Worm (Caenorhabditis elegans) whole organism, L4 larva: ENCODE results near the gene set-15.
"Not testable (repeated sequence)": the region's sequence is repeated elsewhere in the genome, so short reads cannot be mapped to it uniquely, and the experiment has no call there.

Experiments used
- T20F7.1 ChIP-seq: fragments of 200-800 bp; sonication (Bioruptor generic); optimal IDR thresholded peaks from 2 replicates; lab custom pipeline; 2018; ENCODE audit warnings: mild to moderate bottlenecking, missing genetic modification characterization, missing compliant biosample characterization
- Y105C5A.15 ChIP-seq: fragments of 200-800 bp; sonication (Bioruptor generic); IDR thresholded peaks from 2 replicates; pipeline ENCODE4 v1.3.6; 2022; ENCODE audit warnings: missing genetic modification characterization, missing compliant biosample characterization
- ZK337.2 ChIP-seq: fragments of 200-800 bp; sonication (Bioruptor generic); IDR thresholded peaks from 2 replicates; pipeline ENCODE4 v1.3.6; 2022; ENCODE audit warnings: missing genetic modification reagents, missing genetic modification characterization, missing compliant biosample characterization
- arid-1 ChIP-seq: fragments of 200-800 bp; sonication (Bioruptor generic); conservative IDR thresholded peaks from 2 replicates; pipeline ENCODE4 v1.3.6; 2022; ENCODE audit warnings: missing genetic modification reagents, missing genetic modification characterization, missing compliant biosample characterization
- ceh-32 ChIP-seq: sonication (generic microtip); optimal IDR thresholded peaks from 2 replicates; lab custom pipeline; 2016; ENCODE audit warnings: mild to moderate bottlenecking, missing genetic modification characterization, missing compliant biosample characterization; ENCODE audit not compliant: poor library complexity
- daf-16 ChIP-seq, 3 experiments: sonication (generic microtip); optimal IDR thresholded peaks; 2 replicates each; lab custom pipeline; 2016 to 2017; ENCODE audit warnings: missing genetic modification characterization in 3 of 3, missing genetic modification reagents in 3 of 3, mild to moderate bottlenecking in 2 of 3, missing compliant biosample characterization in 2 of 3, missing biosample characterization in 1 of 3, moderate library complexity in 1 of 3
- lin-15B ChIP-seq: fragments of 150-350 bp; sonication (generic microtip); optimal IDR thresholded peaks from 3 replicates; lab custom pipeline; 2014; ENCODE audit warnings: missing biosample characterization, missing genetic modification characterization
- lir-3 ChIP-seq: sonication (generic microtip); optimal IDR thresholded peaks from 2 replicates; lab custom pipeline; 2016; ENCODE audit warnings: mild to moderate bottlenecking, missing genetic modification characterization, missing compliant biosample characterization
- madf-9 ChIP-seq: fragments of 200-800 bp; sonication (Bioruptor generic); conservative IDR thresholded peaks from 2 replicates; pipeline ENCODE4 v1.3.6; 2022; ENCODE audit warnings: missing genetic modification reagents, missing genetic modification characterization, missing compliant biosample characterization
- mes-2 ChIP-seq: sonication (generic microtip); optimal IDR thresholded peaks from 2 replicates; lab custom pipeline; 2016; ENCODE audit warnings: missing genotype, mild to moderate bottlenecking, missing genetic modification characterization, missing compliant biosample characterization; ENCODE audit not compliant: poor library complexity, severe bottlenecking
- mxl-2 ChIP-seq: fragments of 200-800 bp; sonication (Bioruptor generic); conservative IDR thresholded peaks from 2 replicates; pipeline ENCODE4 v1.3.6; 2022; ENCODE audit warnings: missing genetic modification reagents, missing genetic modification characterization, missing compliant biosample characterization
- nhr-237 ChIP-seq: sonication (generic microtip); optimal IDR thresholded peaks from 2 replicates; lab custom pipeline; 2017; ENCODE audit warnings: missing biosample characterization, missing genetic modification characterization
- nhr-77 ChIP-seq: fragments of 150-350 bp; optimal IDR thresholded peaks from 2 replicates; lab custom pipeline; 2014; ENCODE audit warnings: missing biosample characterization, missing genetic modification characterization
- sdz-12 ChIP-seq: fragments of 200-800 bp; sonication (Bioruptor generic); optimal IDR thresholded peaks from 2 replicates; lab custom pipeline; 2018; ENCODE audit warnings: mild to moderate bottlenecking, missing genetic modification characterization, missing compliant biosample characterization
- unc-62 ChIP-seq, 3 experiments: fragments of 150-350 bp in 1 of 3; sonication (generic microtip); optimal IDR thresholded peaks in 2 of 3; peaks in 1 of 3; 1 replicate in 1 of 3; 2 replicates in 2 of 3; lab custom pipeline; 2014 to 2017; ENCODE audit warnings: missing biosample characterization in 3 of 3, missing genetic modification characterization in 3 of 3, missing genetic modification reagents in 3 of 3, missing genotype in 1 of 3
- zfp-3 ChIP-seq: fragments of 200-800 bp; sonication (Bioruptor generic); conservative IDR thresholded peaks from 2 replicates; pipeline ENCODE4 v1.3.6; 2022; ENCODE audit warnings: missing genetic modification reagents, missing genetic modification characterization, missing compliant biosample characterization

set-15 gene

ce11 chrIV:4727935-4728334, 52.1 kb downstream of the set-15 start (continued):
- TF ChIP-seq ceh-32 (tag; lab: Kevin White, UChicago), result peak; percentile 34
- peak; percentile 100 for TF ChIP-seq ZK337.2 (GFP tag; lab: Robert Waterston, UW)
- peak; percentile 31 to 83 for TF ChIP-seq daf-16 (GFP tag; optimal IDR thresholded peaks at IDR 0.05; lab: Kevin White, UChicago)
- TF ChIP-seq daf-16, unc-62 (tag; optimal IDR thresholded peaks at IDR 0.05; lab: Kevin White, UChicago): not testable (repeated sequence)
- peak; percentile 62 for TF ChIP-seq lin-15B (tag; lab: Kevin White, UChicago)
- peak in 1 of 2 experiments; percentile 84 for TF ChIP-seq unc-62 (GFP tag; optimal IDR thresholded peaks at IDR 0.05 in 1 of 2; lab: Kevin White, UChicago)
- TF ChIP-seq Y105C5A.15 (GFP tag; lab: Robert Waterston, UW), result peak; percentile 70; the same call in 1 of the 2 replicates
- peak; percentile 95 for TF ChIP-seq mxl-2
- peak; percentile 100 for TF ChIP-seq madf-9 (GFP tag; lab: Robert Waterston, UW)
- peak; percentile 94 for TF ChIP-seq T20F7.1 (GFP tag; lab: Kevin White, UChicago)
- peak; percentile 96 for TF ChIP-seq arid-1 (GFP tag; lab: Robert Waterston, UW)
- peak; percentile 100 for TF ChIP-seq zfp-3 (GFP tag; lab: Robert Waterston, UW)
- peak; percentile 1 for TF ChIP-seq sdz-12
- peak; percentile 71 for TF ChIP-seq nhr-77 (tag; lab: Kevin White, UChicago)
- TF ChIP-seq mes-2 (tag; lab: Kevin White, UChicago), result peak; percentile 92
- peak; percentile 60 for TF ChIP-seq lir-3 (tag; lab: Kevin White, UChicago)
- TF ChIP-seq nhr-237, result peak; percentile 55
